Worm (Caenorhabditis elegans): ENCODE data around the gene tag-281.

tag-281 gene

ce11 chrII:12417996-12418395 lies 41.6 kb upstream of the tag-281 start:
- no peak for TF ChIP-seq ceh-34 (tag; optimal IDR thresholded peaks at IDR 0.05)
- TF ChIP-seq lim-6 (tag; optimal IDR thresholded peaks at IDR 0.05), result no peak
- no peak for TF ChIP-seq tbx-7 (tag; optimal IDR thresholded peaks at IDR 0.05)
- no peak for TF ChIP-seq ama-1 (optimal IDR thresholded peaks at IDR 0.05)
- no peak for TF ChIP-seq C08G9.2 (tag; optimal IDR thresholded peaks at IDR 0.05)
- TF ChIP-seq mec-3 (tag; optimal IDR thresholded peaks at IDR 0.05; ENCODE audit: borderline replicate concordance), result no peak
- TF ChIP-seq nhr-11 (tag; optimal IDR thresholded peaks at IDR 0.05), result no peak
- TF ChIP-seq hlh-6 (tag; optimal IDR thresholded peaks at IDR 0.05), result no peak
- no peak for TF ChIP-seq ceh-9 (tag; optimal IDR thresholded peaks at IDR 0.05)
- no peak for TF ChIP-seq fax-1 (tag; optimal IDR thresholded peaks at IDR 0.05)
- no peak for TF ChIP-seq ceh-48 (tag; optimal IDR thresholded peaks at IDR 0.05)
- no peak for TF ChIP-seq nfya-1 (tag; optimal IDR thresholded peaks at IDR 0.05)
- no peak for TF ChIP-seq sox-2 (GFP tag; IDR thresholded peaks at IDR 0.05)
- TF ChIP-seq K09A11.1 (tag; optimal IDR thresholded peaks at IDR 0.05; ENCODE audit: insufficient read depth), result no peak
- TF ChIP-seq hlh-15 (tag; optimal IDR thresholded peaks at IDR 0.05), result no peak
- no peak for TF ChIP-seq fkh-10 (GFP tag; optimal IDR thresholded peaks at IDR 0.05)
- TF ChIP-seq unc-42 (tag; optimal IDR thresholded peaks at IDR 0.05), result no peak
- no peak for TF ChIP-seq ceh-19 (GFP tag; optimal IDR thresholded peaks at IDR 0.05)

ce11 chrII:12420486-12420885 lies 39.1 kb upstream of the tag-281 start, which contains the start of gene sre-26:
sre-26 (minus strand) TSS chrII:12420586.
- TF ChIP-seq zip-5 (tag; optimal IDR thresholded peaks at IDR 0.05) (no peak), K09A11.1 (tag; optimal IDR thresholded peaks at IDR 0.05; ENCODE audit: insufficient read depth) (no peak), sdc-2 (tag; optimal IDR thresholded peaks at IDR 0.05) (no peak), lin-11 (tag; optimal IDR thresholded peaks at IDR 0.05) (no peak), elt-2 (tag; optimal IDR thresholded peaks at IDR 0.05) (no peak), pag-3 (tag; optimal IDR thresholded peaks at IDR 0.05; ENCODE audit: borderline replicate concordance) (no peak), ceh-18 (tag; optimal IDR thresholded peaks at IDR 0.05) (no peak), mec-3 (tag; optimal IDR thresholded peaks at IDR 0.05; ENCODE audit: borderline replicate concordance) (no peak), pha-2 (tag; optimal IDR thresholded peaks at IDR 0.05) (no peak), ahr-1 (tag; optimal IDR thresholded peaks at IDR 0.05) (no peak), hlh-15 (tag; optimal IDR thresholded peaks at IDR 0.05) (no peak), nhr-11 (tag; optimal IDR thresholded peaks at IDR 0.05) (no peak), K02D7.2 (tag; optimal IDR thresholded peaks at IDR 0.05) (no peak), ceh-9 (tag; optimal IDR thresholded peaks at IDR 0.05) (no peak), syd-9 (tag; optimal IDR thresholded peaks at IDR 0.05) (no peak)

ce11 chrII:12425644-12426222 lies 33.8 kb upstream of the tag-281 start, which contains the start of gene daf-22:
daf-22 (minus strand) TSS chrII:12425694.
- TF ChIP-seq pha-2 (tag; optimal IDR thresholded peaks at IDR 0.05) (no peak), elt-2 (tag; optimal IDR thresholded peaks at IDR 0.05) (peak; percentile 76)

ce11 chrII:12429743-12430142 lies 29.8 kb upstream of the tag-281 start, which contains the start of gene Y57A10C.8:
Y57A10C.8 (minus strand) TSS chrII:12429843.
- no peak for TF ChIP-seq dve-1 (tag; optimal IDR thresholded peaks at IDR 0.05)
- TF ChIP-seq eyg-1 (tag; optimal IDR thresholded peaks at IDR 0.05), result no peak
- TF ChIP-seq che-1 (tag; optimal IDR thresholded peaks at IDR 0.05), result no peak
- TF ChIP-seq lim-6 (tag; optimal IDR thresholded peaks at IDR 0.05), result no peak
- TF ChIP-seq mec-3 (tag; optimal IDR thresholded peaks at IDR 0.05; ENCODE audit: borderline replicate concordance), result no peak
- TF ChIP-seq nhr-11 (tag; optimal IDR thresholded peaks at IDR 0.05), result no peak
- no peak for TF ChIP-seq rnt-1 (tag; optimal IDR thresholded peaks at IDR 0.05)
- no peak for TF ChIP-seq ceh-22 (tag; optimal IDR thresholded peaks at IDR 0.05)
- TF ChIP-seq ref-2 (tag; optimal IDR thresholded peaks at IDR 0.05), result no peak
- no peak for TF ChIP-seq ceh-19 (GFP tag; optimal IDR thresholded peaks at IDR 0.05)

- no peak for TF ChIP-seq mec-3 (tag; optimal IDR thresholded peaks at IDR 0.05; ENCODE audit: borderline replicate concordance)
- no peak for TF ChIP-seq ceh-14 (tag; optimal IDR thresholded peaks at IDR 0.05)
- TF ChIP-seq fkh-6 (tag; optimal IDR thresholded peaks at IDR 0.05), result no peak
- no peak for TF ChIP-seq hlh-30 (tag; optimal IDR thresholded peaks at IDR 0.05; ENCODE audit: insufficient read depth)
- no peak for TF ChIP-seq hlh-8 (tag; optimal IDR thresholded peaks at IDR 0.05)
- no peak for TF ChIP-seq ceh-9 (tag; optimal IDR thresholded peaks at IDR 0.05)
- no peak for TF ChIP-seq T23F11.4 (GFP tag; optimal IDR thresholded peaks at IDR 0.05)
- TF ChIP-seq lin-11 (tag; optimal IDR thresholded peaks at IDR 0.05), result no peak
- TF ChIP-seq eyg-1 (tag; optimal IDR thresholded peaks at IDR 0.05), result no peak
- no peak for TF ChIP-seq ceh-30 (tag; optimal IDR thresholded peaks at IDR 0.05)
- no peak for TF ChIP-seq odd-2 (tag; optimal IDR thresholded peaks at IDR 0.05)
- TF ChIP-seq unc-42 (tag; optimal IDR thresholded peaks at IDR 0.05), result no peak
- no peak for TF ChIP-seq ceh-34 (tag; optimal IDR thresholded peaks at IDR 0.05)
- no peak for TF ChIP-seq hlh-6 (tag; optimal IDR thresholded peaks at IDR 0.05)
- TF ChIP-seq pqm-1 (tag; optimal IDR thresholded peaks at IDR 0.05), result no peak
- TF ChIP-seq C38D4.7 (GFP tag; optimal IDR thresholded peaks at IDR 0.05), result no peak
- TF ChIP-seq pag-3 (tag; optimal IDR thresholded peaks at IDR 0.05; ENCODE audit: borderline replicate concordance), result no peak
- TF ChIP-seq unc-86 (tag; optimal IDR thresholded peaks at IDR 0.05), result no peak
Observed at ce11 chrII:12432356-12432755, 27.2 kb upstream of the tag-281 start, which contains the start of gene dct-12. dct-12 (minus strand) TSS chrII:12432456.

Measured in whole organism, late embryonic.